Worm (Caenorhabditis elegans) whole organism, L4 larva: ENCODE results near the gene idh-1.

Source experiments
- T20F7.1 ChIP-seq: fragments of 200-800 bp; sonication (Bioruptor generic); optimal IDR thresholded peaks from 2 replicates; lab custom pipeline; 2018; ENCODE audit warnings: mild to moderate bottlenecking, missing genetic modification characterization, missing compliant biosample characterization
- Y48G9A.11 ChIP-seq: fragments of 200-800 bp; sonication (Bioruptor generic); IDR thresholded peaks from 2 replicates; pipeline ENCODE4 v1.3.6; 2022; ENCODE audit warnings: missing genetic modification reagents, missing genetic modification characterization, missing compliant biosample characterization
- Y5F2A.4 ChIP-seq: fragments of 200-800 bp; sonication (Bioruptor generic); optimal IDR thresholded peaks from 2 replicates; lab custom pipeline; 2018; ENCODE audit warnings: mild to moderate bottlenecking, missing genetic modification characterization, missing compliant biosample characterization
- Y75B8A.6 ChIP-seq: fragments of 200-800 bp; sonication (Bioruptor generic); IDR thresholded peaks from 2 replicates; pipeline ENCODE4 v1.3.6; 2022; ENCODE audit warnings: missing genetic modification reagents, missing genetic modification characterization, missing compliant biosample characterization
- aha-1 ChIP-seq: fragments of 150-350 bp; peaks from one replicate; lab custom pipeline; 2014; ENCODE audit warnings: missing biosample characterization, missing genetic modification characterization
- arid-1 ChIP-seq: fragments of 200-800 bp; sonication (Bioruptor generic); conservative IDR thresholded peaks from 2 replicates; pipeline ENCODE4 v1.3.6; 2022; ENCODE audit warnings: missing genetic modification reagents, missing genetic modification characterization, missing compliant biosample characterization
- attf-4 ChIP-seq: sonication (generic microtip); optimal IDR thresholded peaks from 3 replicates; lab custom pipeline; 2017; ENCODE audit warnings: missing biosample characterization, missing genetic modification characterization
- ceh-20 ChIP-seq: fragments of 200-800 bp; sonication (Bioruptor generic); IDR thresholded peaks from 2 replicates; pipeline ENCODE4 v1.3.6; 2022; ENCODE audit warnings: missing genetic modification reagents, missing genetic modification characterization, missing compliant biosample characterization
- ceh-44 ChIP-seq: fragments of 200-800 bp; sonication (Bioruptor generic); IDR thresholded peaks from 2 replicates; pipeline ENCODE4 v1.3.6; 2022; ENCODE audit warnings: missing genetic modification reagents, missing genetic modification characterization, missing compliant biosample characterization
- ceh-82 ChIP-seq: sonication (generic microtip); optimal IDR thresholded peaks from 2 replicates; lab custom pipeline; 2017; ENCODE audit warnings: missing biosample characterization, missing genetic modification characterization
- cey-2 ChIP-seq: sonication (generic microtip); optimal IDR thresholded peaks from 3 replicates; lab custom pipeline; 2017; ENCODE audit warnings: missing genetic modification characterization, mild to moderate bottlenecking, missing compliant biosample characterization, antibody characterized with exemption, borderline replicate concordance; ENCODE audit not compliant: insufficient read depth
- daf-12 ChIP-seq: fragments of 150-350 bp; optimal IDR thresholded peaks from 2 replicates; lab custom pipeline; 2014; ENCODE audit warnings: missing biosample characterization, missing genetic modification reagents, missing genetic modification characterization
- daf-19 ChIP-seq: fragments of 200-800 bp; sonication (Bioruptor generic); conservative IDR thresholded peaks from 2 replicates; pipeline ENCODE4 v1.3.6; 2022; ENCODE audit warnings: missing genetic modification characterization, missing compliant biosample characterization
- dmd-8 ChIP-seq: fragments of 200-800 bp; sonication (Bioruptor generic); IDR thresholded peaks from 2 replicates; pipeline ENCODE4 v1.3.6; 2022; ENCODE audit warnings: missing genetic modification characterization, missing compliant biosample characterization
- dmd-9 ChIP-seq: fragments of 200-800 bp; sonication (Bioruptor generic); IDR thresholded peaks from 2 replicates; pipeline ENCODE4 v1.3.6; 2022; ENCODE audit warnings: missing genetic modification reagents, missing genetic modification characterization, missing compliant biosample characterization
- dpl-1 ChIP-seq: fragments of 150-350 bp; optimal IDR thresholded peaks from 2 replicates; lab custom pipeline; 2014; ENCODE audit warnings: missing biosample characterization, missing genetic modification reagents, missing genetic modification characterization
- duxl-1 ChIP-seq: sonication (generic microtip); optimal IDR thresholded peaks from 2 replicates; lab custom pipeline; 2016; ENCODE audit warnings: mild to moderate bottlenecking, missing genetic modification characterization, moderate library complexity, missing compliant biosample characterization; ENCODE audit not compliant: poor library complexity
- fkh-10 ChIP-seq: fragments of 150-350 bp; optimal IDR thresholded peaks from 2 replicates; lab custom pipeline; 2014; ENCODE audit warnings: missing biosample characterization, missing genetic modification reagents, missing genetic modification characterization
- fos-1 ChIP-seq: fragments of 150-350 bp; optimal IDR thresholded peaks from 2 replicates; lab custom pipeline; 2014; ENCODE audit warnings: missing biosample characterization, missing genetic modification characterization
- gei-8 ChIP-seq: fragments of 200-800 bp; sonication (Bioruptor generic); optimal IDR thresholded peaks from 2 replicates; lab custom pipeline; 2018; ENCODE audit warnings: mild to moderate bottlenecking, missing genetic modification characterization, missing compliant biosample characterization
- hif-1 ChIP-seq, 2 experiments: sonication (generic microtip); optimal IDR thresholded peaks; 2 replicates each; lab custom pipeline; 2016 to 2017; ENCODE audit warnings: missing compliant biosample characterization in 2 of 2, missing genetic modification characterization in 2 of 2, missing genetic modification reagents in 2 of 2, missing genotype in 2 of 2, mild to moderate bottlenecking in 1 of 2
- hlh-11 ChIP-seq: fragments of 200-800 bp; sonication (Bioruptor generic); optimal IDR thresholded peaks from 2 replicates; lab custom pipeline; 2018; ENCODE audit warnings: mild to moderate bottlenecking, missing genetic modification characterization, missing compliant biosample characterization
- hmg-1.1 ChIP-seq: fragments of 200-800 bp; sonication (Bioruptor generic); IDR thresholded peaks from 2 replicates; pipeline ENCODE4 v1.3.6; 2022; ENCODE audit warnings: missing genetic modification reagents, missing genetic modification characterization, missing compliant biosample characterization
- lin-13 ChIP-seq: fragments of 150-350 bp; optimal IDR thresholded peaks from 2 replicates; lab custom pipeline; 2014; ENCODE audit warnings: missing biosample characterization, missing genetic modification reagents, missing genetic modification characterization
- lin-29 ChIP-seq: fragments of 200-800 bp; sonication (Bioruptor generic); IDR thresholded peaks from 2 replicates; pipeline ENCODE4 v1.3.6; 2022; ENCODE audit warnings: missing genetic modification reagents, missing genetic modification characterization, missing compliant biosample characterization
- madf-5 ChIP-seq, 2 experiments: fragments of 200-800 bp; sonication (Bioruptor generic); IDR thresholded peaks; 2 replicates each; pipeline ENCODE4 v1.3.6; 2022; ENCODE audit warnings: missing compliant biosample characterization in 2 of 2, missing genetic modification characterization in 2 of 2
- mdl-1 ChIP-seq, 2 experiments: fragments of 150-350 bp in 1 of 2; sonication (generic microtip) in 1 of 2; optimal IDR thresholded peaks; 2 replicates each; lab custom pipeline; 2014 to 2017; ENCODE audit warnings: missing biosample characterization in 2 of 2, missing genetic modification characterization in 2 of 2
- mdt-29 ChIP-seq: fragments of 200-800 bp; sonication (Bioruptor generic); IDR thresholded peaks from 2 replicates; pipeline ENCODE4 v1.3.6; 2022; ENCODE audit warnings: missing genetic modification reagents, missing genetic modification characterization, missing compliant biosample characterization
- mes-2 ChIP-seq: sonication (generic microtip); optimal IDR thresholded peaks from 2 replicates; lab custom pipeline; 2016; ENCODE audit warnings: missing genotype, mild to moderate bottlenecking, missing genetic modification characterization, missing compliant biosample characterization; ENCODE audit not compliant: poor library complexity, severe bottlenecking
- mxl-3 ChIP-seq: fragments of 200-800 bp; sonication (Bioruptor generic); optimal IDR thresholded peaks from 2 replicates; lab custom pipeline; 2018; ENCODE audit warnings: mild to moderate bottlenecking, missing genetic modification characterization, missing compliant biosample characterization
- nhr-10 ChIP-seq: fragments of 150-350 bp; optimal IDR thresholded peaks from 2 replicates; lab custom pipeline; 2014; ENCODE audit warnings: missing biosample characterization, missing genetic modification characterization
- nhr-102 ChIP-seq: sonication (generic microtip); optimal IDR thresholded peaks from 2 replicates; lab custom pipeline; 2016; ENCODE audit warnings: mild to moderate bottlenecking, missing genetic modification characterization, moderate library complexity, missing compliant biosample characterization
- nhr-11 ChIP-seq: fragments of 150-350 bp; optimal IDR thresholded peaks from 2 replicates; lab custom pipeline; 2014; ENCODE audit warnings: missing biosample characterization, missing genetic modification characterization
- nhr-25 ChIP-seq: sonication (generic microtip); optimal IDR thresholded peaks from 2 replicates; lab custom pipeline; 2017; ENCODE audit warnings: missing genetic modification characterization, mild to moderate bottlenecking, missing compliant biosample characterization, antibody characterized with exemption, moderate library complexity, borderline replicate concordance; ENCODE audit not compliant: insufficient read depth
- nhr-28 ChIP-seq: fragments of 150-350 bp; optimal IDR thresholded peaks from 2 replicates; lab custom pipeline; 2014; ENCODE audit warnings: missing biosample characterization, missing genetic modification characterization
- nhr-42 ChIP-seq: fragments of 200-800 bp; sonication (Bioruptor generic); IDR thresholded peaks from 2 replicates; pipeline ENCODE4 v1.3.6; 2022; ENCODE audit warnings: missing genetic modification characterization, missing compliant biosample characterization
- nhr-76 ChIP-seq: fragments of 150-350 bp; optimal IDR thresholded peaks from 2 replicates; lab custom pipeline; 2014; ENCODE audit warnings: missing biosample characterization, missing genetic modification characterization
- nhr-77 ChIP-seq: fragments of 150-350 bp; optimal IDR thresholded peaks from 2 replicates; lab custom pipeline; 2014; ENCODE audit warnings: missing biosample characterization, missing genetic modification characterization
- php-3 ChIP-seq: fragments of 200-800 bp; sonication (Bioruptor generic); IDR thresholded peaks from 2 replicates; pipeline ENCODE4 v1.3.6; 2022; ENCODE audit warnings: missing genetic modification reagents, missing genetic modification characterization, missing compliant biosample characterization
- rbr-2 ChIP-seq: sonication (generic microtip); optimal IDR thresholded peaks from 2 replicates; lab custom pipeline; 2016; ENCODE audit warnings: missing genotype, missing genetic modification characterization, missing compliant biosample characterization
- saeg-2 ChIP-seq: fragments of 200-800 bp; sonication (Bioruptor generic); IDR thresholded peaks from 2 replicates; pipeline ENCODE4 v1.3.6; 2022; ENCODE audit warnings: missing genetic modification reagents, missing genetic modification characterization, missing compliant biosample characterization
- sdz-12 ChIP-seq: fragments of 200-800 bp; sonication (Bioruptor generic); optimal IDR thresholded peaks from 2 replicates; lab custom pipeline; 2018; ENCODE audit warnings: mild to moderate bottlenecking, missing genetic modification characterization, missing compliant biosample characterization
- skn-1 ChIP-seq: fragments of 150-350 bp; optimal IDR thresholded peaks from 2 replicates; lab custom pipeline; 2014; ENCODE audit warnings: missing biosample characterization, missing genetic modification characterization
- spr-1 ChIP-seq: sonication (generic microtip); optimal IDR thresholded peaks from 2 replicates; lab custom pipeline; 2016; ENCODE audit warnings: mild to moderate bottlenecking, missing genetic modification characterization, missing compliant biosample characterization
- spr-3 ChIP-seq: fragments of 200-800 bp; sonication (Bioruptor generic); optimal IDR thresholded peaks from 2 replicates; lab custom pipeline; 2018; ENCODE audit warnings: mild to moderate bottlenecking, missing genetic modification characterization, missing compliant biosample characterization
- unc-130 ChIP-seq: sonication (generic microtip); optimal IDR thresholded peaks from 2 replicates; lab custom pipeline; 2016; ENCODE audit warnings: missing genetic modification reagents, missing genetic modification characterization, missing compliant biosample characterization
- vab-7 ChIP-seq: fragments of 200-800 bp; sonication (Bioruptor generic); IDR thresholded peaks from 2 replicates; pipeline ENCODE4 v1.3.6; 2022; ENCODE audit warnings: missing genetic modification reagents, missing genetic modification characterization, missing compliant biosample characterization
- zfp-2 ChIP-seq: sonication (generic microtip); optimal IDR thresholded peaks from 2 replicates; lab custom pipeline; 2016; ENCODE audit warnings: mild to moderate bottlenecking, missing genetic modification characterization, missing compliant biosample characterization
- zip-11 ChIP-seq: fragments of 200-800 bp; sonication (Bioruptor generic); IDR thresholded peaks from 2 replicates; pipeline ENCODE4 v1.3.6; 2022; ENCODE audit warnings: missing genetic modification characterization, missing compliant biosample characterization
- ztf-11 ChIP-seq: fragments of 150-350 bp; optimal IDR thresholded peaks from 2 replicates; lab custom pipeline; 2014; ENCODE audit warnings: missing biosample characterization, missing genetic modification characterization

The idh-1 gene

DNA sequence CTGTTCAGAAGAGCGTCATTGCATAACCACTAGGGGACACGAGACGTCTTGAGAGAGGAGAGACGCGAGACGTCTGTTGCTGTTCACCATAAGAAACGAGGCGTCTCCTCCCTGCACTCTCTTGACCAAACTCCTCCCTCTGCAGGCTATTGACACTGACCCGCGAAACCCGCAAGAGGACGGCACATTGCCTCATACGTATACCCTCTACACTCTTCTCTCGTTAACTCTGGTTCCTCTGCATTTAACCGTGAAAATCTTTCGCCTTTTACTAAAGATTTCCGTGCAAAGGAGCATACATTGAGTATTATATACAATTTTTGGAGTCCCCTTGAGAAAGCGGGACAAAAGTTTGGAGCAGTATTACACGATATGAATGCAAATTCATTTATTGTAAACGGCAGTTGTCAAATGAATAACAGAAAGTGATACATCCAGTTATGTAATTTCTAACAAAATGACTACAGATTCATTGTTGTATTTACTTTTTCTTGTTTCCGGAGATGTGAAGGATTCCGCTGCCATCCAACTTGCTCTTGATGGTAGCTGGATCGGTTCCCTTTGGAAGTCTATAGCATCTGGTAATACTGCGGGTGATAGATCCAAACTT, 3.6 kb upstream of the idh-1 start:
- TF ChIP-seq spr-3, result peak; percentile 55
- no peak; the same call in 1 of the 2 replicates for TF ChIP-seq vab-7 (GFP tag; lab: Robert Waterston, UW)
- TF ChIP-seq rbr-2, result peak; percentile 95
- TF ChIP-seq nhr-42 (GFP tag; lab: Robert Waterston, UW), result peak; percentile 50; the same call in 1 of the 2 replicates
- TF ChIP-seq nhr-28 (tag; lab: Kevin White, UChicago), result peak; percentile 88
- no peak for TF ChIP-seq dmd-9 (GFP tag; lab: Robert Waterston, UW)
- TF ChIP-seq hmg-1.1, result peak; percentile 94
- peak; percentile 88 for TF ChIP-seq mes-2 (tag; lab: Kevin White, UChicago)
- TF ChIP-seq daf-19 (GFP tag; lab: Robert Waterston, UW), result peak; percentile 72; the same call in 1 of the 2 replicates
- TF ChIP-seq zip-11, result no peak
- TF ChIP-seq mdl-1 (tag; optimal IDR thresholded peaks at IDR 0.05; lab: Kevin White, UChicago), result peak; percentile 72 to 95
- peak; percentile 9 for TF ChIP-seq Y5F2A.4 (GFP tag; lab: Kevin White, UChicago)
- no peak for TF ChIP-seq ztf-11 (tag; lab: Kevin White, UChicago)
- TF ChIP-seq zfp-2 (tag; lab: Kevin White, UChicago), result peak; percentile 56
- peak; percentile 87 for TF ChIP-seq nhr-10 (tag; lab: Kevin White, UChicago)
- TF ChIP-seq nhr-77, result peak; percentile 88
- peak; percentile 87 for TF ChIP-seq nhr-102 (tag; lab: Kevin White, UChicago)
- TF ChIP-seq gei-8 (GFP tag; lab: Kevin White, UChicago), result peak; percentile 80
- TF ChIP-seq fos-1 (tag; lab: Kevin White, UChicago), result no peak
- no peak for TF ChIP-seq nhr-76 (tag; lab: Kevin White, UChicago)
- TF ChIP-seq Y48G9A.11 (GFP tag; lab: Robert Waterston, UW), result peak; percentile 67
- TF ChIP-seq sdz-12, result no peak
- TF ChIP-seq dpl-1 (GFP tag; lab: Kevin White, UChicago), result peak; percentile 79
- TF ChIP-seq mxl-3 (GFP tag; lab: Kevin White, UChicago), result peak; percentile 77
- TF ChIP-seq attf-4 (tag; lab: Kevin White, UChicago), result no peak
- peak; percentile 79 to 86 for TF ChIP-seq hif-1 (tag; optimal IDR thresholded peaks at IDR 0.05; lab: Kevin White, UChicago)
- no peak for TF ChIP-seq skn-1 (tag; lab: Kevin White, UChicago)
- TF ChIP-seq Y75B8A.6 (GFP tag; lab: Robert Waterston, UW), result no peak
- TF ChIP-seq T20F7.1 (GFP tag; lab: Kevin White, UChicago), result peak; percentile 87
- peak; percentile 59; the same call in 1 of the 2 replicates for TF ChIP-seq php-3 (GFP tag; lab: Robert Waterston, UW)
- no peak for TF ChIP-seq dmd-8 (GFP tag; lab: Robert Waterston, UW)
- peak; percentile 74 for TF ChIP-seq arid-1 (GFP tag; lab: Robert Waterston, UW)
- TF ChIP-seq lin-13 (GFP tag; lab: Kevin White, UChicago), result peak; percentile 91
- TF ChIP-seq ceh-20 (GFP tag; lab: Robert Waterston, UW), result peak; percentile 88
- TF ChIP-seq nhr-25 (tag; lab: Kevin White, UChicago), result peak; percentile 95
- peak; percentile 84 for TF ChIP-seq duxl-1 (tag; lab: Kevin White, UChicago)
- TF ChIP-seq aha-1 (tag; lab: Kevin White, UChicago), result peak; percentile 91
- peak; percentile 92 for TF ChIP-seq hlh-11 (tag; lab: Kevin White, UChicago)
- TF ChIP-seq madf-5 (GFP tag; IDR thresholded peaks at IDR 0.05; lab: Robert Waterston, UW), result no peak
- TF ChIP-seq unc-130, result peak; percentile 78
- no peak for TF ChIP-seq daf-12 (tag; lab: Kevin White, UChicago)
- peak; percentile 88 for TF ChIP-seq fkh-10 (GFP tag; lab: Kevin White, UChicago)
- TF ChIP-seq ceh-82, result no peak
- no peak for TF ChIP-seq lin-29 (GFP tag; lab: Robert Waterston, UW)
- TF ChIP-seq saeg-2 (GFP tag; lab: Robert Waterston, UW), result no peak
- peak; percentile 92 for TF ChIP-seq nhr-11 (tag; lab: Kevin White, UChicago)
- TF ChIP-seq cey-2 (tag; lab: Kevin White, UChicago), result no peak
- TF ChIP-seq ceh-44, result 0 out of 2 replicates have a peak, but pooled peaks have one; percentile 47
- TF ChIP-seq mdt-29 (GFP tag; lab: Robert Waterston, UW), result peak; percentile 67; the same call in 1 of the 2 replicates
- TF ChIP-seq spr-1, result peak; percentile 81
